Worm (Caenorhabditis elegans): ENCODE data around the gene hlh-26.

- TF ChIP-seq ama-1 (optimal IDR thresholded peaks at IDR 0.05) (no peak), nhr-237 (tag; optimal IDR thresholded peaks at IDR 0.05) (no peak), fos-1 (tag; optimal IDR thresholded peaks at IDR 0.05) (no peak), skn-1 (tag; optimal IDR thresholded peaks at IDR 0.05) (no peak), snpc-4 (tag; optimal IDR thresholded peaks at IDR 0.05) (no peak), lin-39 (tag; optimal IDR thresholded peaks at IDR 0.05) (no peak), egl-27 (tag; optimal IDR thresholded peaks at IDR 0.05) (no peak), elt-3 (tag; optimal IDR thresholded peaks at IDR 0.05) (no peak), aly-2 (tag; optimal IDR thresholded peaks at IDR 0.05) (no peak), ceh-16 (tag; optimal IDR thresholded peaks at IDR 0.05) (no peak), zag-1 (tag; optimal IDR thresholded peaks at IDR 0.05) (no peak), nhr-23 (tag; optimal IDR thresholded peaks at IDR 0.05) (no peak), lin-13 (GFP tag; optimal IDR thresholded peaks at IDR 0.05) (no peak), Y55F3AM.14 (GFP tag; optimal IDR thresholded peaks at IDR 0.05) (no peak)
Observed at ce11 chrII:5578714-5579113, 45.2 kb upstream of the hlh-26 start.

Data from whole organism, L2 larva.